Fruit fly (Drosophila melanogaster): ENCODE data around the gene CG5139.

DNA sequence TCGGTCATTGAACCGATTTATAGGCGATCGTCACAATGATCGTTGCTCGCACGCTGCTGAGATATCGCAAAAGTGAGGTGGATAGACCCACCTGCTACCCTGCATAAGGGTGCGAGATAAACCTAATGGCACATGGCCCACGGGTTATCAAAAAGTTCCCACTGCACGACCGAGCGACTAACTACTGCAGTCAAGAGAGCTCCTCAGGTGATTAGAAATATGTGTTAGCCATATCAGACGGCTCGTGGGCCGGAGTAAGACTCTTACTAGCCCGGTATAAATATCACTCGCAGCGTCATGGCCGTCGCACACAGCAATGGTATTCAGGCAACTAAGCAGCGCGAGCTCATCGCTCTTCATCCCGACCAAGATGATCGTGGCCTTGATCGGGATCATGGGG, 19.9 kb upstream of the CG5139 start, which contains the start of gene CG42329:
- TF ChIP-seq CG8478 (optimal IDR thresholded peaks at IDR 0.05) (no peak), CTCF (optimal IDR thresholded peaks at IDR 0.05) (no peak)

All from S2 (cell line).